Worm (Caenorhabditis elegans) whole organism, young adult: Measurements from ENCODE around the gene C52B9.10.

Experiments
- B0336.3 ChIP-seq: fragments of 200-800 bp; sonication (Bioruptor generic); IDR thresholded peaks from 2 replicates; pipeline ENCODE4 v1.3.6; 2022; ENCODE audit warnings: missing genetic modification characterization, missing compliant biosample characterization
- C06A6.2 ChIP-seq: fragments of 200-800 bp; sonication (Bioruptor generic); conservative IDR thresholded peaks from 2 replicates; pipeline ENCODE4 v1.3.6; 2022; ENCODE audit warnings: missing genetic modification characterization, missing compliant biosample characterization
- F33H1.4 ChIP-seq: fragments of 200-800 bp; sonication (Bioruptor generic); IDR thresholded peaks from 2 replicates; pipeline ENCODE4 v1.3.6; 2022; ENCODE audit warnings: missing genetic modification reagents, missing genetic modification characterization, missing compliant biosample characterization
- F37B4.10 ChIP-seq: fragments of 200-800 bp; sonication (Bioruptor generic); IDR thresholded peaks from 2 replicates; pipeline ENCODE4 v1.3.6; 2022; ENCODE audit warnings: missing genetic modification characterization, missing compliant biosample characterization
- F39B2.1 ChIP-seq: fragments of 200-800 bp; sonication (Bioruptor generic); IDR thresholded peaks from 2 replicates; pipeline ENCODE4 v1.3.6; 2022; ENCODE audit warnings: missing genetic modification reagents, missing genetic modification characterization, missing compliant biosample characterization
- F52B5.7 ChIP-seq: sonication (generic microtip); optimal IDR thresholded peaks from 2 replicates; lab custom pipeline; 2016; ENCODE audit warnings: mild to moderate bottlenecking, missing genetic modification characterization, missing compliant biosample characterization
- F55B11.4 ChIP-seq: sonication (generic microtip); optimal IDR thresholded peaks from 2 replicates; lab custom pipeline; 2016; ENCODE audit warnings: missing compliant biosample characterization, missing genetic modification characterization, borderline replicate concordance; ENCODE audit not compliant: insufficient read depth
- F57A8.1 ChIP-seq: fragments of 200-800 bp; sonication (Bioruptor generic); optimal IDR thresholded peaks from 2 replicates; lab custom pipeline; 2018; ENCODE audit warnings: mild to moderate bottlenecking, missing genetic modification characterization, moderate library complexity, missing compliant biosample characterization
- K11D2.4 ChIP-seq: fragments of 200-800 bp; sonication (Bioruptor generic); IDR thresholded peaks from 2 replicates; pipeline ENCODE4 v1.3.6; 2022; ENCODE audit warnings: missing genetic modification reagents, missing genetic modification characterization, missing compliant biosample characterization
- T26A5.8 ChIP-seq: sonication (generic microtip); optimal IDR thresholded peaks from 2 replicates; lab custom pipeline; 2016; ENCODE audit warnings: missing genetic modification characterization, missing compliant biosample characterization
- Y53G8AR.9 ChIP-seq: fragments of 200-800 bp; sonication (Bioruptor generic); conservative IDR thresholded peaks from 2 replicates; pipeline ENCODE4 v1.3.6; 2022; ENCODE audit warnings: missing genetic modification reagents, missing genetic modification characterization, missing compliant biosample characterization
- Y67H2A.10 ChIP-seq: fragments of 200-800 bp; sonication (Bioruptor generic); conservative IDR thresholded peaks from 2 replicates; pipeline ENCODE4 v1.3.6; 2022; ENCODE audit warnings: missing genetic modification reagents, missing genetic modification characterization, missing compliant biosample characterization
- Y95B8A.8 ChIP-seq: fragments of 200-800 bp; sonication (Bioruptor generic); IDR thresholded peaks from 2 replicates; pipeline ENCODE4 v1.3.6; 2022; ENCODE audit warnings: missing genetic modification reagents, missing genetic modification characterization, missing compliant biosample characterization
- akir-1 ChIP-seq: fragments of 200-800 bp; sonication (Bioruptor generic); optimal IDR thresholded peaks from 2 replicates; lab custom pipeline; 2018; ENCODE audit warnings: mild to moderate bottlenecking, missing genetic modification characterization, moderate library complexity, missing compliant biosample characterization
- attf-5 ChIP-seq: fragments of 200-800 bp; sonication (Bioruptor generic); optimal IDR thresholded peaks from 2 replicates; lab custom pipeline; 2018; ENCODE audit warnings: mild to moderate bottlenecking, missing genetic modification characterization, missing compliant biosample characterization
- cebp-1 ChIP-seq, 2 experiments: fragments of 200-800 bp in 1 of 2; sonication (Bioruptor generic) in 1 of 2; sonication (generic microtip) in 1 of 2; IDR thresholded peaks in 1 of 2; optimal IDR thresholded peaks in 1 of 2; 2 replicates each; pipeline versions ENCODE4 v1.3.6 to Lab custom; 2017 to 2022; ENCODE audit warnings: missing compliant biosample characterization in 2 of 2, missing genetic modification characterization in 2 of 2, mild to moderate bottlenecking in 1 of 2, missing genetic modification reagents in 1 of 2, moderate library complexity in 1 of 2
- cebp-2 ChIP-seq: fragments of 200-800 bp; sonication (Bioruptor generic); IDR thresholded peaks from 2 replicates; pipeline ENCODE4 v1.3.6; 2022; ENCODE audit warnings: missing genetic modification characterization, missing compliant biosample characterization
- ceh-27 ChIP-seq: fragments of 200-800 bp; sonication (Bioruptor generic); optimal IDR thresholded peaks from 2 replicates; lab custom pipeline; 2018; ENCODE audit warnings: mild to moderate bottlenecking, missing genetic modification characterization, moderate library complexity, missing compliant biosample characterization
- ceh-91 ChIP-seq: fragments of 200-800 bp; sonication (Bioruptor generic); IDR thresholded peaks from 2 replicates; pipeline ENCODE4 v1.3.6; 2022; ENCODE audit warnings: missing genetic modification reagents, missing genetic modification characterization, missing compliant biosample characterization
- dox-1 ChIP-seq: fragments of 200-800 bp; sonication (Bioruptor generic); IDR thresholded peaks from 2 replicates; pipeline ENCODE4 v1.3.6; 2022; ENCODE audit warnings: missing genetic modification reagents, missing genetic modification characterization, missing compliant biosample characterization
- dpl-1 ChIP-seq: fragments of 150-350 bp; optimal IDR thresholded peaks from 2 replicates; lab custom pipeline; 2014; ENCODE audit warnings: missing biosample characterization, missing genetic modification reagents, missing genetic modification characterization
- efl-1 ChIP-seq: fragments of 150-350 bp; optimal IDR thresholded peaks from 2 replicates; lab custom pipeline; 2014; ENCODE audit warnings: missing biosample characterization, missing genetic modification reagents, missing genetic modification characterization
- egl-44 ChIP-seq: fragments of 200-800 bp; sonication (Bioruptor generic); IDR thresholded peaks from 2 replicates; pipeline ENCODE4 v1.3.6; 2022; ENCODE audit warnings: missing genetic modification reagents, missing genetic modification characterization, missing compliant biosample characterization
- egrh-3 ChIP-seq: fragments of 200-800 bp; sonication (Bioruptor generic); IDR thresholded peaks from 2 replicates; pipeline ENCODE4 v1.3.6; 2022; ENCODE audit warnings: missing genetic modification reagents, missing genetic modification characterization, missing compliant biosample characterization
- ekl-4 ChIP-seq: fragments of 200-800 bp; sonication (Bioruptor generic); IDR thresholded peaks from 2 replicates; pipeline ENCODE4 v1.3.6; 2022; ENCODE audit warnings: missing genetic modification reagents, missing genetic modification characterization, missing compliant biosample characterization
- fkh-3 ChIP-seq: sonication (generic microtip); optimal IDR thresholded peaks from 2 replicates; lab custom pipeline; 2016; ENCODE audit warnings: mild to moderate bottlenecking, missing genetic modification characterization, missing compliant biosample characterization
- hrde-1 ChIP-seq: sonication (generic microtip); optimal IDR thresholded peaks from 2 replicates; lab custom pipeline; 2016; ENCODE audit warnings: missing genetic modification characterization, mild to moderate bottlenecking, missing compliant biosample characterization, moderate library complexity, missing genotype, missing genetic modification reagents, borderline replicate concordance
- let-526 ChIP-seq: fragments of 200-800 bp; sonication (Bioruptor generic); IDR thresholded peaks from 2 replicates; pipeline ENCODE4 v1.3.6; 2022; ENCODE audit warnings: missing genetic modification reagents, missing genetic modification characterization, missing compliant biosample characterization
- lin-35 ChIP-seq, 3 experiments: fragments of 150-350 bp in 2 of 3; sonication (generic microtip) in 1 of 3; optimal IDR thresholded peaks; 2 replicates each; lab custom pipeline; 2014 to 2018; ENCODE audit warnings: missing biosample characterization in 3 of 3, missing genetic modification characterization in 3 of 3, missing genetic modification reagents in 3 of 3
- lin-54 ChIP-seq: fragments of 200-800 bp; sonication (Bioruptor generic); optimal IDR thresholded peaks from 2 replicates; lab custom pipeline; 2018; ENCODE audit warnings: mild to moderate bottlenecking, missing genetic modification characterization, missing compliant biosample characterization
- lsl-1 ChIP-seq: fragments of 200-800 bp; sonication (Bioruptor generic); optimal IDR thresholded peaks from 2 replicates; lab custom pipeline; 2018; ENCODE audit warnings: mild to moderate bottlenecking, missing genetic modification characterization, moderate library complexity, missing compliant biosample characterization
- madf-6 ChIP-seq: fragments of 200-800 bp; sonication (Bioruptor generic); IDR thresholded peaks from 2 replicates; pipeline ENCODE4 v1.3.6; 2022; ENCODE audit warnings: missing genetic modification reagents, missing genetic modification characterization, missing compliant biosample characterization
- mel-28 ChIP-seq: sonication (generic microtip); optimal IDR thresholded peaks from 2 replicates; lab custom pipeline; 2016; ENCODE audit warnings: borderline replicate concordance, mild to moderate bottlenecking, missing genetic modification characterization, missing compliant biosample characterization
- mes-4 ChIP-seq: sonication (generic microtip); optimal IDR thresholded peaks from 2 replicates; lab custom pipeline; 2016; ENCODE audit warnings: missing genotype, missing genetic modification characterization, missing compliant biosample characterization
- nfya-1 ChIP-seq: sonication (generic microtip); optimal IDR thresholded peaks from 2 replicates; lab custom pipeline; 2017; ENCODE audit warnings: antibody characterized with exemption, missing compliant biosample characterization, missing genetic modification characterization, borderline replicate concordance; ENCODE audit not compliant: insufficient read depth
- nhr-90 ChIP-seq: sonication (generic microtip); optimal IDR thresholded peaks from 2 replicates; lab custom pipeline; 2016; ENCODE audit warnings: missing genotype, mild to moderate bottlenecking, missing genetic modification characterization, missing compliant biosample characterization
- pha-4 ChIP-seq: fragments of 150-350 bp; sonication (generic microtip); optimal IDR thresholded peaks from 2 replicates; lab custom pipeline; 2014; ENCODE audit warnings: missing biosample characterization, missing genetic modification reagents, missing genetic modification characterization
- sdz-38 ChIP-seq: sonication (generic microtip); optimal IDR thresholded peaks from 2 replicates; lab custom pipeline; 2016; ENCODE audit warnings: missing genotype, missing genetic modification characterization, missing compliant biosample characterization
- sea-2 ChIP-seq: fragments of 200-800 bp; sonication (Bioruptor generic); IDR thresholded peaks from 2 replicates; pipeline ENCODE4 v1.3.6; 2022; ENCODE audit warnings: missing genetic modification characterization, missing compliant biosample characterization
- snpc-3.4 ChIP-seq: sonication (generic microtip); optimal IDR thresholded peaks from 2 replicates; lab custom pipeline; 2017; ENCODE audit warnings: missing genetic modification characterization, mild to moderate bottlenecking, missing compliant biosample characterization, antibody characterized with exemption, moderate library complexity, missing genotype, missing genetic modification reagents
- snpc-4 ChIP-seq, 5 experiments: fragments of 150-350 bp in 1 of 5; sonication (generic microtip) in 4 of 5; optimal IDR thresholded peaks; 2 replicates each; lab custom pipeline; 2014 to 2018; ENCODE audit warnings: missing genetic modification characterization in 5 of 5, missing biosample characterization in 3 of 5, antibody characterized with exemption in 2 of 5, mild to moderate bottlenecking in 2 of 5, missing compliant biosample characterization in 2 of 5, missing genotype in 2 of 5, moderate library complexity in 2 of 5, missing genetic modification reagents in 1 of 5
- unc-62 ChIP-seq: fragments of 150-350 bp; optimal IDR thresholded peaks from 2 replicates; lab custom pipeline; 2014; ENCODE audit warnings: missing biosample characterization, missing genetic modification reagents, missing genetic modification characterization
- ztf-18 ChIP-seq: sonication (generic microtip); optimal IDR thresholded peaks from 2 replicates; lab custom pipeline; 2016; ENCODE audit warnings: missing genotype, mild to moderate bottlenecking, missing genetic modification characterization, missing compliant biosample characterization
- ztf-22 ChIP-seq: fragments of 200-800 bp; sonication (Bioruptor generic); optimal IDR thresholded peaks from 2 replicates; lab custom pipeline; 2018; ENCODE audit warnings: mild to moderate bottlenecking, missing genetic modification characterization, moderate library complexity, missing compliant biosample characterization
- ztf-25 ChIP-seq: fragments of 200-800 bp; sonication (Bioruptor generic); IDR thresholded peaks from 2 replicates; pipeline ENCODE4 v1.3.6; 2022; ENCODE audit warnings: missing genetic modification reagents, missing genetic modification characterization, missing compliant biosample characterization

Gene C52B9.10

DNA sequence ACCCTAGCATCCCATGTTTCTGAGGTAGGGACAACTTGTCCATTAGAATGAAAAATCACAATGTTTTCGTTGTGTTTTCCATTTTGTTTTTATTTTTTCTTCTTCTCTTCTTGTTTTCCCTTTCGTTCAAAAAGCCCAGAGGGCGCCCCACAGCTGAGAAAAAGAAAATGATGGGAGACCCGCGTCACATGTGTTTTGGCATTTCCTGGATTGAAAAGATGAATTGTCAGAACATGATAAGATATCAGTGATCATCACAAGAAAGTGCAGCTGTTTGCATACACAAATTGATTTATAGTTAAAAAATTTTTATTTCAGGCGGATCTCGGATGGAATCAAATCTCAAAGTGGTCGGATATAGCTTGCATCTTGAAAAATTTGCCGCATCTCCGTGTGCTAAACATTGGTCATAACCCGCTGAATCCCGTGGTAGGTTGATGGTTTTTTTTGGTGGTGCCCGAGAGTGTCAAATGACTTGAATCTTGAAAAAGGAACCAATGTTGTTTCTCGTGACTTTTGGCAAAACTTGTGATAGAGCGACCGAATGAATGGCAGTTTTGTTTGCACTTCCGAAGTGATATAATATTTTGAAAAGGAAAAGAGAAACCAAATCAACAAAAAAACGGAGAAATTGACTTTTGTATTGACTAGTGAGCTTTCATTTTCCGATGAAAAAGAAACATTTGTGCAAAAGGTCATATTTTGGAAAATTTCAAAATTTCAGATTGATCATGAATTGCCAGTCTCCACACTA, 7.4 kb upstream of the C52B9.10 start:
- TF ChIP-seq lin-35 (GFP tag; optimal IDR thresholded peaks at IDR 0.05; lab: Kevin White, UChicago), result no peak
- TF ChIP-seq madf-6 (GFP tag; lab: Robert Waterston, UW), result no peak
- TF ChIP-seq lsl-1 (GFP tag; lab: Kevin White, UChicago), result no peak
- no peak for TF ChIP-seq ztf-22 (GFP tag; lab: Kevin White, UChicago)
- no peak for TF ChIP-seq sdz-38
- TF ChIP-seq Y95B8A.8 (GFP tag; lab: Robert Waterston, UW), result no peak
- TF ChIP-seq C06A6.2 (GFP tag; lab: Robert Waterston, UW), result no peak
- TF ChIP-seq dpl-1, result no peak
- no peak for TF ChIP-seq Y53G8AR.9
- TF ChIP-seq egl-44 (GFP tag; lab: Robert Waterston, UW), result no peak
- no peak for TF ChIP-seq F33H1.4
- TF ChIP-seq let-526 (GFP tag; lab: Robert Waterston, UW), result 0 out of 2 replicates have a peak, but pooled peaks have one; percentile 29
- no peak for TF ChIP-seq mel-28
- TF ChIP-seq efl-1, result no peak
- TF ChIP-seq Y67H2A.10, result no peak
- no peak for TF ChIP-seq F52B5.7 (tag; lab: Kevin White, UChicago)
- peak; percentile 17 for TF ChIP-seq pha-4
- no peak for TF ChIP-seq F37B4.10 (GFP tag; lab: Robert Waterston, UW)
- TF ChIP-seq hrde-1 (tag; lab: Kevin White, UChicago), result no peak
- no peak for TF ChIP-seq cebp-2
- no peak for TF ChIP-seq F55B11.4
- no peak for TF ChIP-seq nhr-90 (tag; lab: Kevin White, UChicago)
- no peak for TF ChIP-seq F57A8.1 (GFP tag; lab: Kevin White, UChicago)
- TF ChIP-seq cebp-1 (GFP tag; IDR thresholded peaks at IDR 0.05; lab: Robert Waterston, UW), result no peak
- peak; percentile 47 for TF ChIP-seq cebp-1 (tag; optimal IDR thresholded peaks at IDR 0.05; lab: Kevin White, UChicago)
- TF ChIP-seq unc-62 (GFP tag; lab: Kevin White, UChicago), result no peak
- 0 out of 2 replicates have a peak, but pooled peaks have one; percentile 36 for TF ChIP-seq K11D2.4
- no peak for TF ChIP-seq B0336.3 (GFP tag; lab: Robert Waterston, UW)
- no peak for TF ChIP-seq sea-2
- no peak for TF ChIP-seq snpc-3.4 (tag; lab: Kevin White, UChicago)
- no peak for TF ChIP-seq fkh-3 (tag; lab: Kevin White, UChicago)
- TF ChIP-seq ceh-27 (GFP tag; lab: Kevin White, UChicago), result no peak
- no peak for TF ChIP-seq ekl-4 (GFP tag; lab: Robert Waterston, UW)
- no peak for TF ChIP-seq snpc-4 (GFP tag; optimal IDR thresholded peaks at IDR 0.05; lab: Kevin White, UChicago)
- no peak for TF ChIP-seq snpc-4 (tag; optimal IDR thresholded peaks at IDR 0.05; lab: Kevin White, UChicago)
- no peak for TF ChIP-seq akir-1 (GFP tag; lab: Kevin White, UChicago)
- no peak for TF ChIP-seq nfya-1 (tag; lab: Kevin White, UChicago)
- no peak for TF ChIP-seq ztf-25 (GFP tag; lab: Robert Waterston, UW)
- no peak for TF ChIP-seq egrh-3
- TF ChIP-seq F39B2.1 (GFP tag; lab: Robert Waterston, UW), result no peak
- no peak for TF ChIP-seq T26A5.8 (tag; lab: Kevin White, UChicago)
- peak; percentile 21 for TF ChIP-seq attf-5
- TF ChIP-seq ztf-18 (tag; lab: Kevin White, UChicago), result no peak
- TF ChIP-seq ceh-91, result no peak
- 0 out of 2 replicates have a peak, but pooled peaks have one; percentile 4 for TF ChIP-seq dox-1 (GFP tag; lab: Robert Waterston, UW)
- TF ChIP-seq mes-4, result no peak
- no peak for TF ChIP-seq lin-54 (GFP tag; lab: Kevin White, UChicago)
- TF ChIP-seq, all 124 proteins: peak for 6
